Fruit fly (Drosophila melanogaster) whole organism, embryonic: ENCODE results near the gene arx.

Experiments
- Atf-2 ChIP-seq: fragments of 200-800 bp; sonication (Bioruptor generic); optimal IDR thresholded peaks from 2 replicates; lab custom pipeline; 2016; ENCODE audit warnings: missing biosample characterization, missing genetic modification characterization
- Atf6 ChIP-seq: fragments of 200-800 bp; sonication (Bioruptor generic); IDR thresholded peaks from 2 replicates; pipeline ENCODE4 v1.3.6; 2022; ENCODE audit warnings: missing biosample characterization, missing genetic modification characterization
- Bdp1 ChIP-seq: fragments of 200-800 bp; sonication (Bioruptor generic); optimal IDR thresholded peaks from 3 replicates; lab custom pipeline; 2016; ENCODE audit warnings: missing biosample characterization, missing genetic modification characterization
- Bgb ChIP-seq: fragments of 200-800 bp; sonication (Bioruptor generic); IDR thresholded peaks from 2 replicates; pipeline ENCODE4 v1.3.6; 2022; ENCODE audit warnings: missing biosample characterization, missing genetic modification characterization; ENCODE audit not compliant: partially characterized antibody
- CG10321 ChIP-seq: fragments of 200-800 bp; sonication (Bioruptor generic); IDR thresholded peaks from 2 replicates; pipeline ENCODE4 v1.3.6; 2022; ENCODE audit warnings: missing biosample characterization, missing genetic modification characterization
- CG11247 ChIP-seq: fragments of 200-800 bp; sonication (Bioruptor generic); IDR thresholded peaks from 2 replicates; pipeline ENCODE4 v1.3.6; 2022; ENCODE audit warnings: missing biosample characterization, missing genetic modification characterization
- CG11504 ChIP-seq: fragments of 200-800 bp; sonication (Bioruptor generic); optimal IDR thresholded peaks from 3 replicates; lab custom pipeline; 2019; ENCODE audit warnings: missing biosample characterization, mild to moderate bottlenecking, missing genetic modification characterization, moderate library complexity
- CG12391 ChIP-seq: fragments of 200-800 bp; sonication (Bioruptor generic); optimal IDR thresholded peaks from 3 replicates; lab custom pipeline; 2018; ENCODE audit warnings: missing biosample characterization, mild to moderate bottlenecking, missing genetic modification characterization, moderate library complexity
- CG12769 ChIP-seq: fragments of 200-800 bp; sonication (Bioruptor generic); optimal IDR thresholded peaks from 2 replicates; lab custom pipeline; 2019; ENCODE audit warnings: missing biosample characterization, mild to moderate bottlenecking, missing genetic modification characterization, moderate library complexity
- CG1647 ChIP-seq: fragments of 200-800 bp; sonication (Bioruptor generic); optimal IDR thresholded peaks from 3 replicates; lab custom pipeline; 2016; ENCODE audit warnings: missing biosample characterization, missing genetic modification characterization
- CG17612 ChIP-seq: fragments of 200-800 bp; sonication (Bioruptor generic); IDR thresholded peaks from 2 replicates; pipeline ENCODE4 v1.3.6; 2022; ENCODE audit warnings: missing biosample characterization, missing genetic modification characterization
- CG2199 ChIP-seq: fragments of 200-800 bp; sonication (Bioruptor generic); IDR thresholded peaks from 3 replicates; pipeline ENCODE4 v1.3.6; 2022; ENCODE audit warnings: missing biosample characterization, missing genetic modification characterization
- CG30020 ChIP-seq: fragments of 200-800 bp; optimal IDR thresholded peaks from 2 replicates; lab custom pipeline; 2019; ENCODE audit warnings: missing biosample characterization, mild to moderate bottlenecking, missing genetic modification characterization, moderate library complexity
- CG31224 ChIP-seq: fragments of 200-800 bp; sonication (Bioruptor generic); IDR thresholded peaks from 2 replicates; pipeline ENCODE4 v1.3.6; 2022; ENCODE audit warnings: missing biosample characterization, missing genetic modification characterization
- CG3281 ChIP-seq: fragments of 200-800 bp; sonication (Bioruptor generic); optimal IDR thresholded peaks from 3 replicates; lab custom pipeline; 2017; ENCODE audit warnings: missing biosample characterization, mild to moderate bottlenecking, missing genetic modification characterization
- CG7786 ChIP-seq: fragments of 200-800 bp; sonication (Bioruptor generic); optimal IDR thresholded peaks from 2 replicates; lab custom pipeline; 2016; ENCODE audit warnings: missing biosample characterization, missing genetic modification characterization
- CG7839 ChIP-seq: fragments of 200-800 bp; sonication (Bioruptor generic); optimal IDR thresholded peaks from 3 replicates; lab custom pipeline; 2018; ENCODE audit warnings: missing biosample characterization, mild to moderate bottlenecking, missing genetic modification characterization, moderate library complexity
- CG8924 ChIP-seq: fragments of 200-800 bp; optimal IDR thresholded peaks from 3 replicates; lab custom pipeline; 2019; ENCODE audit warnings: missing biosample characterization, mild to moderate bottlenecking, missing genetic modification characterization, moderate library complexity
- CTCF ChIP-seq: fragments of 200-800 bp; sonication (Bioruptor generic); optimal IDR thresholded peaks from 2 replicates; lab custom pipeline; 2017; ENCODE audit warnings: missing biosample characterization, mild to moderate bottlenecking, missing genetic modification characterization, moderate library complexity
- Dref ChIP-seq: fragments of 200-800 bp; sonication (Bioruptor generic); IDR thresholded peaks from 2 replicates; pipeline ENCODE4 v1.3.6; 2022; ENCODE audit warnings: missing biosample characterization, missing genetic modification characterization
- ERR ChIP-seq: fragments of 200-800 bp; sonication (Bioruptor generic); optimal IDR thresholded peaks from 2 replicates; lab custom pipeline; 2016; ENCODE audit warnings: missing biosample characterization, missing genetic modification characterization
- Ets97D ChIP-seq: fragments of 200-800 bp; sonication (Bioruptor generic); optimal IDR thresholded peaks from 3 replicates; lab custom pipeline; 2016; ENCODE audit warnings: missing biosample characterization, missing genetic modification characterization
- GATAe ChIP-seq: fragments of 200-800 bp; sonication (Bioruptor generic); conservative IDR thresholded peaks from 2 replicates; pipeline ENCODE4 v1.3.6; 2022; ENCODE audit warnings: missing biosample characterization, missing genetic modification characterization
- H15 ChIP-seq: fragments of 200-800 bp; sonication (Bioruptor generic); IDR thresholded peaks from 3 replicates; pipeline ENCODE4 v1.3.6; 2022; ENCODE audit warnings: missing biosample characterization, missing genetic modification characterization
- Max ChIP-seq: fragments of 200-800 bp; sonication (Bioruptor generic); optimal IDR thresholded peaks from 2 replicates; lab custom pipeline; 2016; ENCODE audit warnings: missing biosample characterization, mild to moderate bottlenecking, missing genetic modification characterization
- Pdp1 ChIP-seq, 2 experiments: fragments of 200-800 bp; sonication (Bioruptor generic); optimal IDR thresholded peaks; 3 replicates each; lab custom pipeline; 2016; ENCODE audit warnings: missing biosample characterization in 2 of 2, missing genetic modification characterization in 2 of 2, mild to moderate bottlenecking in 1 of 2, moderate library complexity in 1 of 2
- TFAM ChIP-seq: fragments of 200-800 bp; sonication (Bioruptor generic); optimal IDR thresholded peaks from 2 replicates; lab custom pipeline; 2017; ENCODE audit warnings: missing biosample characterization, missing genetic modification characterization, inconsistent platforms
- Trl ChIP-seq, 3 experiments: fragments of >200 bp in 2 of 3; fragments of 200-800 bp in 1 of 3; sonication (Bioruptor generic) in 1 of 3; optimal IDR thresholded peaks; 2 replicates in 1 of 3; 3 replicates in 2 of 3; lab custom pipeline; 2016 to 2017; ENCODE audit warnings: missing biosample characterization in 1 of 3, missing genetic modification characterization in 1 of 3
- cg ChIP-seq: fragments of 200-800 bp; sonication (Bioruptor generic); optimal IDR thresholded peaks from 3 replicates; lab custom pipeline; 2019; ENCODE audit warnings: missing biosample characterization, mild to moderate bottlenecking, missing genetic modification characterization, moderate library complexity
- chm ChIP-seq: fragments of 200-800 bp; sonication (Bioruptor generic); IDR thresholded peaks from 2 replicates; pipeline ENCODE4 v1.3.6; 2022; ENCODE audit warnings: missing biosample characterization, missing genetic modification characterization
- ci ChIP-seq: fragments of 200-800 bp; sonication (Bioruptor generic); IDR thresholded peaks from 3 replicates; pipeline ENCODE4 v1.3.6; 2022; ENCODE audit warnings: missing biosample characterization, missing genetic modification characterization
- dati ChIP-seq: fragments of 200-800 bp; sonication (Bioruptor generic); IDR thresholded peaks from 2 replicates; pipeline ENCODE4 v1.3.6; 2022; ENCODE audit warnings: missing biosample characterization, missing genetic modification characterization
- dpn ChIP-seq, 2 experiments: fragments of 200-800 bp; sonication (Bioruptor generic); optimal IDR thresholded peaks; 3 replicates each; lab custom pipeline; 2016; ENCODE audit warnings: missing biosample characterization in 2 of 2, missing genetic modification characterization in 2 of 2
- fd96Cb ChIP-seq: fragments of 200-800 bp; sonication (Bioruptor generic); optimal IDR thresholded peaks from 2 replicates; lab custom pipeline; 2018; ENCODE audit warnings: missing biosample characterization, mild to moderate bottlenecking, missing genetic modification characterization, moderate library complexity
- gsb-n ChIP-seq: fragments of 200-800 bp; sonication (Bioruptor generic); optimal IDR thresholded peaks from 3 replicates; lab custom pipeline; 2018; ENCODE audit warnings: missing biosample characterization, mild to moderate bottlenecking, missing genetic modification characterization
- ind ChIP-seq: fragments of 200-800 bp; sonication (Bioruptor generic); optimal IDR thresholded peaks from 3 replicates; lab custom pipeline; 2016; ENCODE audit warnings: missing biosample characterization, missing genetic modification characterization
- kay ChIP-seq: fragments of 200-800 bp; sonication (Bioruptor generic); optimal IDR thresholded peaks from 2 replicates; lab custom pipeline; 2016; ENCODE audit warnings: missing biosample characterization, missing genetic modification characterization
- kni ChIP-seq: fragments of 200-800 bp; sonication (Bioruptor generic); optimal IDR thresholded peaks from 3 replicates; lab custom pipeline; 2017; ENCODE audit warnings: mild to moderate bottlenecking, missing biosample characterization, missing genetic modification reagents, missing genetic modification characterization
- mam ChIP-seq: fragments of 200-800 bp; sonication (Bioruptor generic); optimal IDR thresholded peaks from 3 replicates; lab custom pipeline; 2016; ENCODE audit warnings: missing biosample characterization, missing genetic modification characterization
- nom ChIP-seq: fragments of 200-800 bp; sonication (Bioruptor generic); optimal IDR thresholded peaks from 2 replicates; lab custom pipeline; 2017; ENCODE audit warnings: missing biosample characterization, missing genetic modification characterization, mild to moderate bottlenecking, moderate library complexity, missing genetic modification reagents
- pan ChIP-seq, 4 experiments: fragments of >200 bp in 3 of 4; fragments of 200-800 bp in 1 of 4; sonication (Bioruptor generic) in 1 of 4; optimal IDR thresholded peaks in 3 of 4; IDR thresholded peaks in 1 of 4; 2 replicates each; pipeline versions ENCODE4 v1.3.6 to Lab custom; 2017 to 2022; ENCODE audit warnings: missing biosample characterization in 2 of 4, missing genetic modification characterization in 2 of 4, mixed read lengths in 1 of 4
- schlank ChIP-seq: fragments of 200-800 bp; sonication (Bioruptor generic); optimal IDR thresholded peaks from 2 replicates; lab custom pipeline; 2018; ENCODE audit warnings: missing biosample characterization, mild to moderate bottlenecking, missing genetic modification characterization
- sens ChIP-seq: fragments of 200-800 bp; sonication (Bioruptor generic); peaks from one replicate; lab custom pipeline; 2016; ENCODE audit warnings: missing biosample characterization, missing genetic modification characterization
- so ChIP-seq: fragments of 200-800 bp; sonication (Bioruptor generic); IDR thresholded peaks from 3 replicates; pipeline ENCODE4 v1.3.6; 2022; ENCODE audit warnings: missing biosample characterization, missing genetic modification characterization
- sob ChIP-seq: fragments of 200-800 bp; sonication (Bioruptor generic); IDR thresholded peaks from 2 replicates; pipeline ENCODE4 v1.3.6; 2022; ENCODE audit warnings: missing biosample characterization, missing genetic modification characterization
- sr ChIP-seq: fragments of 200-800 bp; sonication (Bioruptor generic); IDR thresholded peaks from 3 replicates; pipeline ENCODE4 v1.3.6; 2022; ENCODE audit warnings: missing biosample characterization, missing genetic modification characterization
- unpg ChIP-seq: fragments of 200-800 bp; sonication (Bioruptor generic); optimal IDR thresholded peaks from 3 replicates; lab custom pipeline; 2018; ENCODE audit warnings: missing biosample characterization, mild to moderate bottlenecking, missing genetic modification characterization, moderate library complexity

The arx gene

dm6 chr3L:18898086-18898470 lies 3.3 kb downstream of the arx start, which contains the start of gene CG3902 (continued):
- TF ChIP-seq CG3281 (GFP tag; lab: Kevin White, UChicago) (peak; percentile 16), dpn (GFP tag; optimal IDR thresholded peaks at IDR 0.05; lab: Kevin White, UChicago) (no peak), ci (GFP tag; lab: Robert Waterston, UW) (peak; percentile 83; the same call in 2 of the 3 replicates), CG10321 (GFP tag; lab: Robert Waterston, UW) (no peak), mam (GFP tag; lab: Kevin White, UChicago) (no peak), gsb-n (tag; lab: Kevin White, UChicago) (no peak), unpg (GFP tag; lab: Kevin White, UChicago) (peak; percentile 35), chm (peak; percentile 75)

dm6 chr3L:18897459-18898085 lies 3.8 kb downstream of the arx start:
- no peak for TF ChIP-seq so (GFP tag; lab: Robert Waterston, UW)
- TF ChIP-seq cg = peak; percentile 5
- peak; percentile 44; the same call in 1 of the 2 replicates for TF ChIP-seq GATAe (GFP tag; lab: Robert Waterston, UW)
- no peak for TF ChIP-seq sob (GFP tag; lab: Robert Waterston, UW)
- TF ChIP-seq nom (GFP tag; lab: Kevin White, UChicago) = peak; percentile 12
- TF ChIP-seq Atf-2 = no peak
- TF ChIP-seq CG17612 (GFP tag; lab: Robert Waterston, UW) = 0 out of 2 replicates have a peak, but pooled peaks have one; percentile 11
- TF ChIP-seq kni (GFP tag; lab: Kevin White, UChicago) = peak; percentile 32
- peak in 1 of 2 experiments; percentile 97 for TF ChIP-seq Pdp1 (GFP tag; optimal IDR thresholded peaks at IDR 0.05; lab: Kevin White, UChicago)
- peak; percentile 12 for TF ChIP-seq sens (GFP tag; lab: Kevin White, UChicago)
- TF ChIP-seq, all 482 proteins: peak for 7

- no peak for TF ChIP-seq pan (optimal IDR thresholded peaks at IDR 0.05; lab: Kevin White, UChicago)
- TF ChIP-seq pan (GFP tag; optimal IDR thresholded peaks at IDR 0.05 in 1 of 2, IDR thresholded peaks at IDR 0.05 in 1 of 2) = no peak
- no peak for TF ChIP-seq CG1647 (GFP tag; lab: Kevin White, UChicago)
- peak; percentile 81 for TF ChIP-seq Bdp1 (GFP tag; lab: Kevin White, UChicago)
- TF ChIP-seq CG30020 (tag; lab: Kevin White, UChicago) = no peak
- no peak for TF ChIP-seq kay (GFP tag; lab: Kevin White, UChicago)
- peak; percentile 47; the same call in 1 of the 2 replicates for TF ChIP-seq Bgb
- TF ChIP-seq CG11504 (tag; lab: Kevin White, UChicago) = no peak
- TF ChIP-seq CG31224 (GFP tag; lab: Robert Waterston, UW) = no peak
- TF ChIP-seq sr (GFP tag; lab: Robert Waterston, UW) = peak; percentile 65; the same call in 2 of the 3 replicates
- TF ChIP-seq CG7786 (GFP tag; lab: Kevin White, UChicago) = no peak
- no peak for TF ChIP-seq CG11247
- no peak for TF ChIP-seq TFAM (GFP tag; lab: Kevin White, UChicago)
- 0 out of 2 replicates have a peak, but pooled peaks have one; percentile 25 for TF ChIP-seq Atf6 (GFP tag; lab: Robert Waterston, UW)
- TF ChIP-seq Dref (GFP tag; lab: Robert Waterston, UW) = no peak
- no peak for TF ChIP-seq fd96Cb (tag; lab: Kevin White, UChicago)
- TF ChIP-seq ERR (GFP tag; lab: Kevin White, UChicago) = no peak
- TF ChIP-seq CTCF (GFP tag; lab: Kevin White, UChicago) = no peak
- peak; percentile 40 for TF ChIP-seq CG12769 (tag; lab: Kevin White, UChicago)
- no peak for TF ChIP-seq H15
- TF ChIP-seq schlank (tag; lab: Kevin White, UChicago) = no peak
- TF ChIP-seq CG12391 (tag; lab: Kevin White, UChicago) = no peak
- no peak for TF ChIP-seq Max (GFP tag; lab: Kevin White, UChicago)
- 0 out of 3 replicates have a peak, but pooled peaks have one; percentile 15 for TF ChIP-seq CG2199 (GFP tag; lab: Robert Waterston, UW)
- no peak for TF ChIP-seq dati (GFP tag; lab: Robert Waterston, UW)
- no peak for TF ChIP-seq CG7839 (tag; lab: Kevin White, UChicago)
- TF ChIP-seq CG8924 (tag; lab: Kevin White, UChicago) = no peak
- TF ChIP-seq Ets97D (GFP tag; lab: Kevin White, UChicago) = no peak
- no peak for TF ChIP-seq ind
- TF ChIP-seq Trl (optimal IDR thresholded peaks at IDR 0.05; lab: Kevin White, UChicago) = peak in 1 of 2 experiments; percentile 6
- TF ChIP-seq Trl (GFP tag; optimal IDR thresholded peaks at IDR 0.05; lab: Kevin White, UChicago) = no peak
Observed at dm6 chr3L:18896297-18896863, 5.0 kb downstream of the arx start.
